Worm (Caenorhabditis elegans) whole organism, late embryonic: Measurements from ENCODE around the gene F53A9.1.

Experiments used
- C08G9.2 ChIP-seq: sonication (generic microtip); optimal IDR thresholded peaks from 2 replicates; lab custom pipeline; 2016; ENCODE audit warnings: mild to moderate bottlenecking, missing genetic modification characterization, moderate library complexity, missing compliant biosample characterization
- F13H6.1 ChIP-seq: sonication (generic microtip); optimal IDR thresholded peaks from 2 replicates; lab custom pipeline; 2016; ENCODE audit warnings: missing genetic modification characterization, missing compliant biosample characterization
- ceh-22 ChIP-seq: sonication (generic microtip); optimal IDR thresholded peaks from 2 replicates; lab custom pipeline; 2017; ENCODE audit warnings: missing biosample characterization, missing genetic modification characterization
- dmd-4 ChIP-seq: sonication (generic microtip); optimal IDR thresholded peaks from 2 replicates; lab custom pipeline; 2016; ENCODE audit warnings: borderline replicate concordance, missing genetic modification characterization, missing compliant biosample characterization
- dve-1 ChIP-seq: sonication (generic microtip); optimal IDR thresholded peaks from 2 replicates; lab custom pipeline; 2017; ENCODE audit warnings: antibody characterized with exemption, mild to moderate bottlenecking, missing genetic modification characterization, missing compliant biosample characterization
- elt-2 ChIP-seq: sonication (generic microtip); optimal IDR thresholded peaks from 2 replicates; lab custom pipeline; 2016; ENCODE audit warnings: missing genetic modification reagents, missing genetic modification characterization, missing compliant biosample characterization
- eyg-1 ChIP-seq: sonication (generic microtip); optimal IDR thresholded peaks from 2 replicates; lab custom pipeline; 2016; ENCODE audit warnings: missing genotype, missing genetic modification characterization, missing compliant biosample characterization
- hlh-30 ChIP-seq: sonication (generic microtip); optimal IDR thresholded peaks from 2 replicates; lab custom pipeline; 2017; ENCODE audit warnings: antibody characterized with exemption, missing genetic modification characterization, missing compliant biosample characterization; ENCODE audit not compliant: insufficient read depth
- hlh-6 ChIP-seq: sonication (generic microtip); optimal IDR thresholded peaks from 2 replicates; lab custom pipeline; 2016; ENCODE audit warnings: missing genotype, missing genetic modification characterization, missing compliant biosample characterization
- nhr-11 ChIP-seq: fragments of 150-350 bp; optimal IDR thresholded peaks from 2 replicates; lab custom pipeline; 2014; ENCODE audit warnings: missing biosample characterization, missing genetic modification characterization
- sdc-2 ChIP-seq: sonication (generic microtip); optimal IDR thresholded peaks from 2 replicates; lab custom pipeline; 2016; ENCODE audit warnings: missing genotype, missing genetic modification characterization, missing compliant biosample characterization
- tbx-2 ChIP-seq: sonication (generic microtip); optimal IDR thresholded peaks from 2 replicates; lab custom pipeline; 2016; ENCODE audit warnings: missing genetic modification characterization, missing compliant biosample characterization
- unc-86 ChIP-seq: sonication (generic microtip); optimal IDR thresholded peaks from 2 replicates; lab custom pipeline; 2016; ENCODE audit warnings: missing genetic modification characterization, missing compliant biosample characterization
- zip-5 ChIP-seq: sonication (generic microtip); optimal IDR thresholded peaks from 2 replicates; lab custom pipeline; 2016; ENCODE audit warnings: missing genetic modification characterization, missing compliant biosample characterization

ce11 chrX:8761060-8761459 lies 49.7 kb downstream of the F53A9.1 start:
- TF ChIP-seq hlh-30, result no peak
- TF ChIP-seq sdc-2 (tag; lab: Kevin White, UChicago), result no peak
- no peak for TF ChIP-seq unc-86 (tag; lab: Kevin White, UChicago)
- no peak for TF ChIP-seq tbx-2 (tag; lab: Kevin White, UChicago)
- TF ChIP-seq C08G9.2 (tag; lab: Kevin White, UChicago), result no peak
- no peak for TF ChIP-seq nhr-11
- no peak for TF ChIP-seq dve-1 (tag; lab: Kevin White, UChicago)
- TF ChIP-seq zip-5 (tag; lab: Kevin White, UChicago), result no peak
- TF ChIP-seq eyg-1 (tag; lab: Kevin White, UChicago), result no peak
- no peak for TF ChIP-seq hlh-6 (tag; lab: Kevin White, UChicago)
- TF ChIP-seq dmd-4 (tag; lab: Kevin White, UChicago), result no peak
- TF ChIP-seq elt-2 (tag; lab: Kevin White, UChicago), result no peak
- no peak for TF ChIP-seq ceh-22
- no peak for TF ChIP-seq F13H6.1 (tag; lab: Kevin White, UChicago)
